Fruit fly (Drosophila melanogaster): ENCODE measurements around the gene CG43445.

dm6 chr3R:17951285-17951684, 40.1 kb downstream of the CG43445 start:
- TF ChIP-seq h (optimal IDR thresholded peaks at IDR 0.05) (no peak), Myc (optimal IDR thresholded peaks at IDR 0.05) (no peak), Sin3A (optimal IDR thresholded peaks at IDR 0.05) (no peak)
